Fruit fly (Drosophila melanogaster): ENCODE data around the gene CG18048.

dm6 chr3R:6368550-6369238 is 22.8 kb downstream of the CG18048 start, which contains the start of gene CG10286:
- TF ChIP-seq Mio (GFP tag; optimal IDR thresholded peaks at IDR 0.05) (no peak), br (GFP tag; optimal IDR thresholded peaks at IDR 0.05) (no peak), usp (GFP tag; optimal IDR thresholded peaks at IDR 0.05) (no peak), lola (GFP tag; optimal IDR thresholded peaks at IDR 0.05) (no peak), psq (GFP tag; optimal IDR thresholded peaks at IDR 0.05) (peak; percentile 11), Dfd (GFP tag; optimal IDR thresholded peaks at IDR 0.05) (no peak), fru (GFP tag; optimal IDR thresholded peaks at IDR 0.05) (no peak), brk (GFP tag; optimal IDR thresholded peaks at IDR 0.05) (no peak), dmrt93B (GFP tag; optimal IDR thresholded peaks at IDR 0.05) (no peak), woc (GFP tag; optimal IDR thresholded peaks at IDR 0.05) (peak; percentile 44), Sp1 (GFP tag; optimal IDR thresholded peaks at IDR 0.05) (no peak), OdsH (GFP tag; optimal IDR thresholded peaks at IDR 0.05) (no peak)

Measured in whole organism, wandering third instar larva.